Fruit fly (Drosophila melanogaster) whole organism, adult: Measurements from ENCODE around the gene CG11779.
A peak's percentile ranks its signal among the peaks of the same experiment; 100 is the strongest.

Experiments
- CG11617 ChIP-seq: fragments of 200-800 bp; sonication (Bioruptor generic); optimal IDR thresholded peaks from 2 replicates; lab custom pipeline; 2017; ENCODE audit warnings: mild to moderate bottlenecking, missing biosample characterization, missing genetic modification reagents, missing genetic modification characterization
- CG12768 ChIP-seq: fragments of 200-800 bp; sonication (Bioruptor generic); optimal IDR thresholded peaks from 2 replicates; lab custom pipeline; 2017; ENCODE audit warnings: missing biosample characterization, missing genetic modification characterization, mild to moderate bottlenecking, moderate library complexity, missing genetic modification reagents
- CG14711 ChIP-seq: fragments of 200-800 bp; sonication (Bioruptor generic); optimal IDR thresholded peaks from 2 replicates; lab custom pipeline; 2018; ENCODE audit warnings: missing biosample characterization, mild to moderate bottlenecking, missing genetic modification characterization, moderate library complexity
- CG1620 ChIP-seq: fragments of 200-800 bp; sonication (Bioruptor generic); optimal IDR thresholded peaks from 2 replicates; lab custom pipeline; 2016; ENCODE audit warnings: missing biosample characterization, missing genetic modification characterization
- CG33017 ChIP-seq: fragments of 200-800 bp; sonication (Bioruptor generic); optimal IDR thresholded peaks from 2 replicates; lab custom pipeline; 2018; ENCODE audit warnings: missing biosample characterization, mild to moderate bottlenecking, missing genetic modification characterization, moderate library complexity
- CG5204 ChIP-seq: fragments of 200-800 bp; sonication (Bioruptor generic); optimal IDR thresholded peaks from 2 replicates; lab custom pipeline; 2016; ENCODE audit warnings: missing biosample characterization, missing genetic modification characterization
- CG7045 ChIP-seq: fragments of 200-800 bp; sonication (Bioruptor generic); optimal IDR thresholded peaks from 2 replicates; lab custom pipeline; 2017; ENCODE audit warnings: missing biosample characterization, mild to moderate bottlenecking, missing genetic modification characterization
- CG7101 ChIP-seq: fragments of 200-800 bp; sonication (Bioruptor generic); optimal IDR thresholded peaks from 2 replicates; lab custom pipeline; 2018; ENCODE audit warnings: missing biosample characterization, mild to moderate bottlenecking, missing genetic modification characterization, moderate library complexity
- Clk ChIP-seq: fragments of 200-800 bp; sonication (Bioruptor generic); optimal IDR thresholded peaks from 2 replicates; lab custom pipeline; 2017; ENCODE audit warnings: missing biosample characterization, missing genetic modification characterization
- Crg-1 ChIP-seq: fragments of 200-800 bp; sonication (Bioruptor generic); optimal IDR thresholded peaks from 2 replicates; lab custom pipeline; 2016; ENCODE audit warnings: missing biosample characterization, missing genetic modification characterization
- Hr96 ChIP-seq: fragments of 200-800 bp; sonication (Bioruptor generic); optimal IDR thresholded peaks from 2 replicates; lab custom pipeline; 2016; ENCODE audit warnings: missing biosample characterization, missing genetic modification characterization
- Mnt ChIP-seq: fragments of 200-800 bp; sonication (Bioruptor generic); optimal IDR thresholded peaks from 2 replicates; lab custom pipeline; 2016; ENCODE audit warnings: missing biosample characterization, mild to moderate bottlenecking, missing genetic modification characterization
- bab1 ChIP-seq: fragments of 200-800 bp; sonication (Bioruptor generic); optimal IDR thresholded peaks from 3 replicates; lab custom pipeline; 2019; ENCODE audit warnings: missing biosample characterization, mild to moderate bottlenecking, missing genetic modification characterization, moderate library complexity
- cic ChIP-seq: fragments of 200-800 bp; sonication (Bioruptor generic); optimal IDR thresholded peaks from 2 replicates; lab custom pipeline; 2017; ENCODE audit warnings: missing biosample characterization, mild to moderate bottlenecking, missing genetic modification characterization, moderate library complexity
- cnc ChIP-seq, 2 experiments: fragments of >200 bp; optimal IDR thresholded peaks; 2 replicates each; lab custom pipeline; 2017
- kay ChIP-seq: fragments of 200-800 bp; sonication (Bioruptor generic); peaks from one replicate; lab custom pipeline; 2016; ENCODE audit warnings: missing biosample characterization, missing genetic modification characterization, borderline replicate concordance
- ovo ChIP-seq: fragments of 200-800 bp; sonication (Bioruptor generic); optimal IDR thresholded peaks from 2 replicates; lab custom pipeline; 2016; ENCODE audit warnings: missing biosample characterization, missing genetic modification characterization
- pad ChIP-seq: fragments of 200-800 bp; sonication (Bioruptor generic); optimal IDR thresholded peaks from 3 replicates; lab custom pipeline; 2017; ENCODE audit warnings: missing biosample characterization, missing genetic modification characterization, mild to moderate bottlenecking, moderate library complexity, missing genetic modification reagents
- tj ChIP-seq: fragments of 200-800 bp; sonication (Bioruptor generic); optimal IDR thresholded peaks from 3 replicates; lab custom pipeline; 2017; ENCODE audit warnings: missing biosample characterization, mild to moderate bottlenecking, missing genetic modification characterization, moderate library complexity
- toe ChIP-seq: fragments of 200-800 bp; sonication (Bioruptor generic); optimal IDR thresholded peaks from 2 replicates; lab custom pipeline; 2016; ENCODE audit warnings: missing biosample characterization, missing genetic modification characterization

CG11779 gene

DNA sequence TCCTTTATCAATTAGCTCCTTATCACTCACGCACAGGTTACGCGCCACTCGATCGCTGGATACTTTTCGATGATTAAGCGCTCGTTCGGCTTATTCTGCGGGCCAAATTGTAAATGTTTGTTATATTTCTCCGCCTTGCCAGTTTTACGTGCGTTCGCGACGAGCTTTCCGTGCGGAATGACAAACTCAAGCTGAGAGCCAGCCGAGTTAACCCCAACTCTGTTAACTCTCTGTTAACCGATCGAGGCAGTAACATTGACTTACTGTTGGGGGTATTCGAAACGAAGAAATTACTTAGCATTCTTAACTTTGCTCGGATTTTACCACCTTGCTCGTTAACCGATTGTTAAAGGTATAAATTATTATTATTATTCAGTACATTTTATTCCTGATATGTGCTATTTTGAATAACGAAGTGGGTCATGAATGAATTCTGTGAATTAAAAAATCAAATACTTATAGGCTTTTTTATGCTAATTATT is 6.1 kb downstream of the CG11779 start, which contains the start of gene CG5835:
Gene CG5835, minus strand, starts transcription at position 185 of the 482 bp plus-strand sequence.
- no peak for TF ChIP-seq toe (GFP tag; lab: Kevin White, UChicago)
- TF ChIP-seq CG33017 = no peak
- TF ChIP-seq CG1620 (GFP tag; lab: Kevin White, UChicago) = peak; percentile 36
- TF ChIP-seq CG7045 (GFP tag; lab: Kevin White, UChicago) = no peak
- TF ChIP-seq CG11617 (GFP tag; lab: Kevin White, UChicago) = peak; percentile 15
- TF ChIP-seq Mnt = peak; percentile 58
- peak; percentile 3 for TF ChIP-seq CG14711
- peak; percentile 46 for TF ChIP-seq bab1 (GFP tag; lab: Kevin White, UChicago)
- peak; percentile 82 for TF ChIP-seq kay
- TF ChIP-seq tj (GFP tag; lab: Kevin White, UChicago) = peak; percentile 62
- TF ChIP-seq pad = peak; percentile 11
- no peak for TF ChIP-seq cnc (optimal IDR thresholded peaks at IDR 0.05; lab: Kevin White, UChicago)
- peak; percentile 34 for TF ChIP-seq CG7101

DNA sequence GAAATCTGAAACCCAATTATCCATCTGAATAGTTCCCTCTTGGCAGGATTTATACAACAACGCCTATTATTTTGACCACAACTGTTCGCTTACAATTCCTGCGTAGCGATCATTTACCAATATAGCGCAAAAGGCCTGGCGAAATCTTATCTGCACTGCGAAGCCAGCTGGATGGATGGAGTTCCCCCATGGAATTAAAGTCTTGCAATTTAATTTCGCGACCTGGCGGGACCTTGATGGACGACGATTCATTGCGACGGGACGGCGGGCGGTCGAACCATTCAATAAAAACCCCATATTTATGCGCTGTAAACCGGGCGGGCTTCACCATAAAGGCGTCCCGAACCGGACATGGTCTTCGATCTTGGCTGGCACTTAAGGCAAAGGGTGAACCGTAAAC is 6.8 kb downstream of the CG11779 start:
- TF ChIP-seq Mnt (no peak), CG7101 (no peak), CG14711 (no peak), ovo (GFP tag; lab: Kevin White, UChicago) (no peak), cic (no peak), CG12768 (GFP tag; lab: Kevin White, UChicago) (no peak), pad (no peak), bab1 (GFP tag; lab: Kevin White, UChicago) (no peak), kay (no peak)

dm6 chr3R:19151848-19152787 is 7.6 kb downstream of the CG11779 start:
- TF ChIP-seq CG33017 = peak; percentile 19
- no peak for TF ChIP-seq Clk (GFP tag; lab: Kevin White, UChicago)
- TF ChIP-seq kay = peak; percentile 69
- TF ChIP-seq bab1 (GFP tag; lab: Kevin White, UChicago) = no peak
- TF ChIP-seq cic = no peak
- no peak for TF ChIP-seq CG1620 (GFP tag; lab: Kevin White, UChicago)

DNA sequence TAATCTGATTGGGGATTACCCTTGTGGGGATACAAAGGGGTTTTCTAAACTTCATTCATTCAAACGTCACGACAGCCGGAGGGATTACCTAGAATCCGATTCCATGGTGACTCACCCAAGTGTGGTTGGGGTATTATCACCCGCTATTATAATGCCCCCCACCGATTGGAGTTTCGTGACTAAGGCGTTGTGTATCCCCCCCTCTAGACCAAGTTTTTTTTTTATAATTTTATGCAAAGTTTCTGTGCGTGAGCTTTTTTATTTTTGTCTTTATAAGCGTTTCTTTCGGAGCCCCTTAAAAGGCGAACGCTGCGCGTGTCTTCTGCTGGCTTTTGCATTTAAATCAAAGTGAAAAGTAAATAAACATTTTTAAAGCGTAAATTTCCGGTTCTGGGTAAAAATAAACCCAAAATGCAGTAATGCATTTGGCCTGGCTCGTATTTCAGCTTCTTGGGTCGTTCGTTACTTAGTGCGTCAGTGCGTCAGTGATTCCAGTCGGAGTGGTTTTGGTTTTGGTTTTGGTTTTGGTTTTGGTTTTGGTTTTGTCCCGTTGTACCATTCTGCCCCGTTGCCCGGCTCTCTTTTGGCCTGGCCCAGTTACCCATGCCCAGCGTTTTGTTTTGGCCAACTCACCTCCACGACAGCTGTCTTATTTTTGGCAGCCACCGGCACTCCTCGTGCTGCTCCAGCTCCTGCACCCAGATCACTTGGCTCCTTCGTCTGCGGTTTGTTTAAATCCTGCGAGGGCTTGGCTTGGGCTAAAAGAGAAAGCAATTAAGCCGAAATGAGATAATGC is 8.6 kb downstream of the CG11779 start:
- TF ChIP-seq CG12768 (GFP tag; lab: Kevin White, UChicago) = no peak
- TF ChIP-seq kay = peak; percentile 39
- no peak for TF ChIP-seq CG1620 (GFP tag; lab: Kevin White, UChicago)
- TF ChIP-seq pad = no peak
- TF ChIP-seq CG7045 (GFP tag; lab: Kevin White, UChicago) = no peak
- TF ChIP-seq CG5204 (GFP tag; lab: Kevin White, UChicago) = no peak
- TF ChIP-seq Mnt = no peak
- TF ChIP-seq cnc (optimal IDR thresholded peaks at IDR 0.05; lab: Kevin White, UChicago) = no peak
- no peak for TF ChIP-seq toe (GFP tag; lab: Kevin White, UChicago)
- peak; percentile 14 for TF ChIP-seq tj (GFP tag; lab: Kevin White, UChicago)
- TF ChIP-seq cic = no peak
- TF ChIP-seq CG7101 = no peak
- no peak for TF ChIP-seq Hr96 (GFP tag; lab: Kevin White, UChicago)
- TF ChIP-seq Crg-1 (GFP tag; lab: Kevin White, UChicago) = no peak
- TF ChIP-seq CG33017 = no peak

DNA sequence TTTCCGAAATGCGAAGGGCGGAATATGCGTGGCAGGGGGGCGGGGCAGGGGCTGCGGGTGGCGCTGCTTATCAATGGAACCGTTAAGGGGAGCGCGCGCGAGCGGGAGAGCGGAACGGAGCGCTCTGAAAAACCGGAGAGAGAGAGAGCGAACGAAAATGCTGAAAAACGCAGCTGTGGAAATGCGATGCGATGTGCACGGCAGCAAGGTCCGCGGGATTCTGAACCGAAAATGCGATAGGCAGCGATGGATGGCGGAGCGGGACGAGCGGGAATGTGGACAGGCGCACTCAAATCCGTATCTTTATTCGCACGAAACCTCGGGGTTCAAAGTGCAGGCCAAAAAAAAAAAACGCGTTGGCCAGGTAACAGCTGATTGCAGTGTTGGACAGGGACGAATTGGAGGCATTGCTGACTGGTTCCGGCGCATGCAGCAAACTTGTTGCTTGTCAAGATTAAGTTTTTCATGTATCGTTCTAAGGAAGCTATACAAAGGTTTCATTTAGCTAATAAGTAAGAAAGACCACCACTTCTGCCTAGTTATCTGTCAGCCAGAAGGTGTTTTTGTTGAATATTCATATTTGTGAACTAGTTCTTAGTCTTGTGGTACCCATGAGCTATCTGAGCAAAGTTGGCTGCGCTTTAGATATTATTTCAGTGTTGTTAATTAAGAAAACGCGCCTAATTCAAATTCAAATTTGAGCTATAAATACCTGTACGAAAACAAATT is 12.0 kb downstream of the CG11779 start, which contains the start of gene Ppcs:
Gene Ppcs, minus strand, starts transcription at position 400 of the 729 bp plus-strand sequence.
- TF ChIP-seq cnc (optimal IDR thresholded peaks at IDR 0.05; lab: Kevin White, UChicago) (no peak), tj (GFP tag; lab: Kevin White, UChicago) (peak; percentile 74), bab1 (GFP tag; lab: Kevin White, UChicago) (peak; percentile 83), Clk (GFP tag; lab: Kevin White, UChicago) (peak; percentile 84), CG5204 (GFP tag; lab: Kevin White, UChicago) (peak; percentile 90), ovo (GFP tag; lab: Kevin White, UChicago) (peak; percentile 89), pad (peak; percentile 81), CG12768 (GFP tag; lab: Kevin White, UChicago) (peak; percentile 94), Mnt (peak; percentile 91), CG7045 (GFP tag; lab: Kevin White, UChicago) (peak; percentile 73), Hr96 (GFP tag; lab: Kevin White, UChicago) (peak; percentile 93), Crg-1 (GFP tag; lab: Kevin White, UChicago) (peak; percentile 95), CG14711 (peak; percentile 75), CG1620 (GFP tag; lab: Kevin White, UChicago) (peak; percentile 87), CG33017 (peak; percentile 35), CG11617 (GFP tag; lab: Kevin White, UChicago) (peak; percentile 90), cic (peak; percentile 90), kay (peak; percentile 60), toe (GFP tag; lab: Kevin White, UChicago) (peak; percentile 89), CG7101 (peak; percentile 78)
